Fruit fly (Drosophila melanogaster) whole organism, embryonic: ENCODE results near the gene SkpA.

ENCODE experiments used
- Bteb2 ChIP-seq: fragments of 200-800 bp; sonication (Bioruptor generic); optimal IDR thresholded peaks from 2 replicates; lab custom pipeline; 2016; ENCODE audit warnings: missing biosample characterization, missing genetic modification characterization
- CG11456 ChIP-seq: fragments of 200-800 bp; sonication (Bioruptor generic); IDR thresholded peaks from 3 replicates; pipeline ENCODE4 v1.3.6; 2022; ENCODE audit warnings: missing biosample characterization, missing genetic modification characterization
- CG11504 ChIP-seq: fragments of 200-800 bp; sonication (Bioruptor generic); optimal IDR thresholded peaks from 3 replicates; lab custom pipeline; 2019; ENCODE audit warnings: missing biosample characterization, mild to moderate bottlenecking, missing genetic modification characterization, moderate library complexity
- CG11695 ChIP-seq: fragments of 200-800 bp; sonication (Bioruptor generic); IDR thresholded peaks from 3 replicates; pipeline ENCODE4 v1.3.6; 2022; ENCODE audit warnings: missing biosample characterization, missing genetic modification characterization
- CG12769 ChIP-seq: fragments of 200-800 bp; sonication (Bioruptor generic); optimal IDR thresholded peaks from 2 replicates; lab custom pipeline; 2019; ENCODE audit warnings: missing biosample characterization, mild to moderate bottlenecking, missing genetic modification characterization, moderate library complexity
- CG13424 ChIP-seq: fragments of 200-800 bp; sonication (Bioruptor generic); optimal IDR thresholded peaks from 2 replicates; lab custom pipeline; 2019; ENCODE audit warnings: missing biosample characterization, mild to moderate bottlenecking, missing genetic modification characterization, moderate library complexity
- CG14050 ChIP-seq: fragments of 200-800 bp; sonication (Bioruptor generic); IDR thresholded peaks from 3 replicates; pipeline ENCODE4 v1.3.6; 2022; ENCODE audit warnings: missing biosample characterization, missing genetic modification characterization
- CG14860 ChIP-seq: fragments of 200-800 bp; sonication (Bioruptor generic); IDR thresholded peaks from 3 replicates; pipeline ENCODE4 v1.3.6; 2022; ENCODE audit warnings: missing biosample characterization, missing genetic modification characterization; ENCODE audit not compliant: partially characterized antibody
- CG15514 ChIP-seq: fragments of 200-800 bp; sonication (Bioruptor generic); optimal IDR thresholded peaks from 3 replicates; lab custom pipeline; 2017; ENCODE audit warnings: missing biosample characterization, missing genetic modification characterization, mild to moderate bottlenecking, moderate library complexity, missing genetic modification reagents
- CG17612 ChIP-seq: fragments of 200-800 bp; sonication (Bioruptor generic); IDR thresholded peaks from 2 replicates; pipeline ENCODE4 v1.3.6; 2022; ENCODE audit warnings: missing biosample characterization, missing genetic modification characterization
- CG18619 ChIP-seq: fragments of 200-800 bp; sonication (Bioruptor generic); optimal IDR thresholded peaks from 3 replicates; lab custom pipeline; 2017; ENCODE audit warnings: missing biosample characterization, mild to moderate bottlenecking, missing genetic modification characterization
- CG2120 ChIP-seq: fragments of 200-800 bp; sonication (Bioruptor generic); optimal IDR thresholded peaks from 3 replicates; lab custom pipeline; 2016; ENCODE audit warnings: missing biosample characterization, missing genetic modification characterization
- CG2129 ChIP-seq: fragments of 200-800 bp; sonication (Bioruptor generic); IDR thresholded peaks from 2 replicates; pipeline ENCODE4 v1.3.6; 2022; ENCODE audit warnings: missing biosample characterization, missing genetic modification characterization; ENCODE audit not compliant: partially characterized antibody
- CG2712 ChIP-seq: fragments of 200-800 bp; optimal IDR thresholded peaks from 3 replicates; lab custom pipeline; 2019; ENCODE audit warnings: missing biosample characterization, mild to moderate bottlenecking, missing genetic modification characterization, moderate library complexity
- CG2889 ChIP-seq: fragments of 200-800 bp; sonication (Bioruptor generic); IDR thresholded peaks from 3 replicates; pipeline ENCODE4 v1.3.6; 2022; ENCODE audit warnings: missing biosample characterization, missing genetic modification characterization
- CG31365 ChIP-seq: fragments of 200-800 bp; sonication (Bioruptor generic); optimal IDR thresholded peaks from 2 replicates; lab custom pipeline; 2018; ENCODE audit warnings: missing biosample characterization, mild to moderate bottlenecking, missing genetic modification characterization
- CG4854 ChIP-seq: fragments of 200-800 bp; sonication (Bioruptor generic); optimal IDR thresholded peaks from 2 replicates; lab custom pipeline; 2016; ENCODE audit warnings: missing biosample characterization, missing genetic modification characterization, inconsistent platforms
- CG7556 ChIP-seq: fragments of 200-800 bp; sonication (Bioruptor generic); optimal IDR thresholded peaks from 2 replicates; lab custom pipeline; 2017; ENCODE audit warnings: missing biosample characterization, mild to moderate bottlenecking, missing genetic modification characterization
- CG7928 ChIP-seq: fragments of 200-800 bp; sonication (Bioruptor generic); optimal IDR thresholded peaks from 2 replicates; lab custom pipeline; 2017; ENCODE audit warnings: missing biosample characterization, mild to moderate bottlenecking, missing genetic modification characterization
- CkIIα-i1 ChIP-seq: fragments of 200-800 bp; sonication (Bioruptor generic); IDR thresholded peaks from 2 replicates; pipeline ENCODE4 v1.3.6; 2022; ENCODE audit warnings: missing biosample characterization, missing genetic modification characterization
- D19A ChIP-seq: fragments of 200-800 bp; optimal IDR thresholded peaks from 3 replicates; lab custom pipeline; 2019; ENCODE audit warnings: missing biosample characterization, mild to moderate bottlenecking, missing genetic modification characterization, moderate library complexity
- Deaf1 ChIP-seq: fragments of 200-800 bp; optimal IDR thresholded peaks from 3 replicates; lab custom pipeline; 2019; ENCODE audit warnings: missing biosample characterization, mild to moderate bottlenecking, missing genetic modification characterization, moderate library complexity
- Dek ChIP-seq: fragments of 200-800 bp; sonication (Bioruptor generic); optimal IDR thresholded peaks from 3 replicates; lab custom pipeline; 2019; ENCODE audit warnings: missing biosample characterization, mild to moderate bottlenecking, missing genetic modification characterization, moderate library complexity
- E2f2 ChIP-seq: fragments of 200-800 bp; sonication (Bioruptor generic); IDR thresholded peaks from 2 replicates; pipeline ENCODE4 v1.3.6; 2022; ENCODE audit warnings: missing biosample characterization, missing genetic modification characterization
- H15 ChIP-seq: fragments of 200-800 bp; sonication (Bioruptor generic); IDR thresholded peaks from 3 replicates; pipeline ENCODE4 v1.3.6; 2022; ENCODE audit warnings: missing biosample characterization, missing genetic modification characterization
- Hand ChIP-seq: fragments of 200-800 bp; sonication (Bioruptor generic); optimal IDR thresholded peaks from 2 replicates; lab custom pipeline; 2017; ENCODE audit warnings: mild to moderate bottlenecking, missing biosample characterization, missing genetic modification reagents, missing genetic modification characterization
- NC2β ChIP-seq: fragments of 200-800 bp; sonication (Bioruptor generic); optimal IDR thresholded peaks from 2 replicates; lab custom pipeline; 2016; ENCODE audit warnings: missing biosample characterization, missing genetic modification characterization
- Nf-YC ChIP-seq: fragments of 200-800 bp; optimal IDR thresholded peaks from 3 replicates; lab custom pipeline; 2019; ENCODE audit warnings: missing biosample characterization, mild to moderate bottlenecking, missing genetic modification characterization, moderate library complexity
- Pdp1 ChIP-seq, 2 experiments: fragments of 200-800 bp; sonication (Bioruptor generic); optimal IDR thresholded peaks; 3 replicates each; lab custom pipeline; 2016; ENCODE audit warnings: missing biosample characterization in 2 of 2, missing genetic modification characterization in 2 of 2, mild to moderate bottlenecking in 1 of 2, moderate library complexity in 1 of 2
- Six4 ChIP-seq: fragments of 200-800 bp; sonication (Bioruptor generic); optimal IDR thresholded peaks from 2 replicates; lab custom pipeline; 2016; ENCODE audit warnings: missing biosample characterization, missing genetic modification characterization
- al ChIP-seq: fragments of 200-800 bp; sonication (Bioruptor generic); IDR thresholded peaks from 2 replicates; pipeline ENCODE4 v1.3.6; 2022; ENCODE audit warnings: missing biosample characterization, missing genetic modification characterization
- bigmax ChIP-seq: fragments of 200-800 bp; sonication (Bioruptor generic); optimal IDR thresholded peaks from 2 replicates; lab custom pipeline; 2018; ENCODE audit warnings: missing biosample characterization, mild to moderate bottlenecking, missing genetic modification characterization
- chn ChIP-seq: fragments of 200-800 bp; sonication (Bioruptor generic); optimal IDR thresholded peaks from 2 replicates; lab custom pipeline; 2016; ENCODE audit warnings: missing biosample characterization, missing genetic modification characterization
- da ChIP-seq: fragments of 200-800 bp; sonication (Bioruptor generic); optimal IDR thresholded peaks from 2 replicates; lab custom pipeline; 2016; ENCODE audit warnings: missing biosample characterization, missing genetic modification characterization
- danr ChIP-seq: fragments of 200-800 bp; sonication (Bioruptor generic); IDR thresholded peaks from 2 replicates; pipeline ENCODE4 v1.3.6; 2022; ENCODE audit warnings: missing biosample characterization, missing genetic modification characterization
- disco-r ChIP-seq: fragments of 200-800 bp; sonication (Bioruptor generic); optimal IDR thresholded peaks from 2 replicates; lab custom pipeline; 2016; ENCODE audit warnings: missing biosample characterization, missing genetic modification characterization
- fru ChIP-seq: fragments of >200 bp; optimal IDR thresholded peaks from 2 replicates; lab custom pipeline; 2017
- gcm ChIP-seq: fragments of 200-800 bp; sonication (Bioruptor generic); optimal IDR thresholded peaks from 2 replicates; lab custom pipeline; 2019; ENCODE audit warnings: missing biosample characterization, mild to moderate bottlenecking, missing genetic modification characterization, moderate library complexity
- gcm2 ChIP-seq: fragments of 200-800 bp; sonication (Bioruptor generic); optimal IDR thresholded peaks from 2 replicates; lab custom pipeline; 2016; ENCODE audit warnings: missing biosample characterization, missing genetic modification characterization
- gfzf ChIP-seq: fragments of 200-800 bp; sonication (Bioruptor generic); optimal IDR thresholded peaks from 2 replicates; lab custom pipeline; 2016; ENCODE audit warnings: missing biosample characterization, mild to moderate bottlenecking, missing genetic modification characterization, moderate library complexity
- grau ChIP-seq: fragments of 200-800 bp; optimal IDR thresholded peaks from 3 replicates; lab custom pipeline; 2019; ENCODE audit warnings: missing biosample characterization, mild to moderate bottlenecking, missing genetic modification characterization, moderate library complexity
- hbn ChIP-seq: fragments of 200-800 bp; sonication (Bioruptor generic); IDR thresholded peaks from 2 replicates; pipeline ENCODE4 v1.3.6; 2022; ENCODE audit warnings: missing biosample characterization, missing genetic modification characterization; ENCODE audit not compliant: partially characterized antibody
- ind ChIP-seq: fragments of 200-800 bp; sonication (Bioruptor generic); optimal IDR thresholded peaks from 3 replicates; lab custom pipeline; 2016; ENCODE audit warnings: missing biosample characterization, missing genetic modification characterization
- jigr1 ChIP-seq: fragments of 200-800 bp; sonication (Bioruptor generic); IDR thresholded peaks from 3 replicates; pipeline ENCODE4 v1.3.6; 2022; ENCODE audit warnings: missing biosample characterization, missing genetic modification characterization
- lilli ChIP-seq: fragments of 200-800 bp; sonication (Bioruptor generic); optimal IDR thresholded peaks from 3 replicates; lab custom pipeline; 2016; ENCODE audit warnings: missing biosample characterization, missing genetic modification characterization
- oc ChIP-seq: fragments of 200-800 bp; sonication (Bioruptor generic); optimal IDR thresholded peaks from 2 replicates; lab custom pipeline; 2018; ENCODE audit warnings: missing biosample characterization, mild to moderate bottlenecking, missing genetic modification characterization, moderate library complexity
- pita ChIP-seq: fragments of 200-800 bp; sonication (Bioruptor generic); optimal IDR thresholded peaks from 2 replicates; lab custom pipeline; 2017; ENCODE audit warnings: missing biosample characterization, mild to moderate bottlenecking, missing genetic modification characterization
- pzg ChIP-seq: fragments of 200-800 bp; sonication (Bioruptor generic); optimal IDR thresholded peaks from 3 replicates; lab custom pipeline; 2018; ENCODE audit warnings: missing biosample characterization, mild to moderate bottlenecking, missing genetic modification characterization, moderate library complexity
- ranshi ChIP-seq: fragments of 200-800 bp; sonication (Bioruptor generic); IDR thresholded peaks from 2 replicates; pipeline ENCODE4 v1.3.6; 2022; ENCODE audit warnings: missing biosample characterization, missing genetic modification characterization
- toy ChIP-seq: fragments of 200-800 bp; sonication (Bioruptor generic); IDR thresholded peaks from 2 replicates; pipeline ENCODE4 v1.3.6; 2022; ENCODE audit warnings: missing biosample characterization, missing genetic modification characterization
- usp ChIP-seq: fragments of >200 bp; optimal IDR thresholded peaks from 2 replicates; lab custom pipeline; 2017; ENCODE audit warnings: missing biosample characterization, missing genetic modification characterization
- vvl ChIP-seq: fragments of 200-800 bp; sonication (Bioruptor generic); IDR thresholded peaks from 2 replicates; pipeline ENCODE4 v1.3.6; 2022; ENCODE audit warnings: missing biosample characterization, missing genetic modification characterization

Gene SkpA

dm6 chrX:656380-656925 is 539 bp downstream of the SkpA start (continued):
- TF ChIP-seq H15 (GFP tag; lab: Robert Waterston, UW) (no peak), CG2889 (no peak), CG14050 (no peak), CG4854 (GFP tag; lab: Kevin White, UChicago) (no peak), CG11695 (no peak), Nf-YC (tag; lab: Kevin White, UChicago) (no peak), oc (tag; lab: Kevin White, UChicago) (no peak), hbn (GFP tag; lab: Robert Waterston, UW) (no peak), Six4 (GFP tag; lab: Kevin White, UChicago) (no peak), ranshi (GFP tag; lab: Robert Waterston, UW) (no peak), bigmax (GFP tag; lab: Kevin White, UChicago) (peak; percentile 40), grau (tag; lab: Kevin White, UChicago) (no peak), Pdp1 (GFP tag; optimal IDR thresholded peaks at IDR 0.05; lab: Kevin White, UChicago) (no peak), CG17612 (GFP tag; lab: Robert Waterston, UW) (no peak), CG12769 (tag; lab: Kevin White, UChicago) (peak; percentile 9), Bteb2 (GFP tag; lab: Kevin White, UChicago) (no peak), NC2β (GFP tag; lab: Kevin White, UChicago) (no peak), danr (GFP tag; lab: Robert Waterston, UW) (no peak), al (GFP tag; lab: Robert Waterston, UW) (no peak), da (GFP tag; lab: Kevin White, UChicago) (no peak), ind (GFP tag; lab: Kevin White, UChicago) (no peak), toy (no peak), vvl (peak; percentile 9; the same call in 1 of the 2 replicates), CG18619 (GFP tag; lab: Kevin White, UChicago) (no peak), chn (GFP tag; lab: Kevin White, UChicago) (no peak), CG2120 (GFP tag; lab: Kevin White, UChicago) (no peak), CG2129 (GFP tag; lab: Robert Waterston, UW) (no peak), CG31365 (tag; lab: Kevin White, UChicago) (no peak), usp (no peak), E2f2 (GFP tag; lab: Robert Waterston, UW) (0 out of 2 replicates have a peak, but pooled peaks have one; percentile 2), CG2712 (tag; lab: Kevin White, UChicago) (no peak), Hand (GFP tag; lab: Kevin White, UChicago) (peak; percentile 25), CG7556 (GFP tag; lab: Kevin White, UChicago) (no peak), CG14860 (GFP tag; lab: Robert Waterston, UW) (no peak), CkIIα-i1 (GFP tag; lab: Robert Waterston, UW) (no peak), CG11504 (tag; lab: Kevin White, UChicago) (no peak), disco-r (no peak), Deaf1 (no peak), pita (GFP tag; lab: Kevin White, UChicago) (no peak)

dm6 chrX:658021-658420 is 2.1 kb downstream of the SkpA start:
- TF ChIP-seq gcm (no peak), fru (lab: Kevin White, UChicago) (no peak), pzg (GFP tag; lab: Kevin White, UChicago) (peak; percentile 35), gfzf (peak; percentile 50), grau (tag; lab: Kevin White, UChicago) (peak; percentile 21), D19A (tag; lab: Kevin White, UChicago) (no peak), CG15514 (peak; percentile 86), gcm2 (GFP tag; lab: Kevin White, UChicago) (no peak), jigr1 (GFP tag; lab: Robert Waterston, UW) (no peak), CG11456 (GFP tag; lab: Robert Waterston, UW) (no peak), pita (GFP tag; lab: Kevin White, UChicago) (peak; percentile 48), lilli (GFP tag; lab: Kevin White, UChicago) (no peak), Dek (tag; lab: Kevin White, UChicago) (no peak), CG7928 (GFP tag; lab: Kevin White, UChicago) (peak; percentile 94), CG13424 (tag; lab: Kevin White, UChicago) (no peak), CG31365 (tag; lab: Kevin White, UChicago) (peak; percentile 27)
